Fruit fly (Drosophila melanogaster) whole organism, adult: ENCODE data around the gene CG4998.

Source experiments
- CG11617 ChIP-seq: fragments of 200-800 bp; sonication (Bioruptor generic); optimal IDR thresholded peaks from 2 replicates; lab custom pipeline; 2017; ENCODE audit warnings: mild to moderate bottlenecking, missing biosample characterization, missing genetic modification reagents, missing genetic modification characterization
- CG12768 ChIP-seq: fragments of 200-800 bp; sonication (Bioruptor generic); optimal IDR thresholded peaks from 2 replicates; lab custom pipeline; 2017; ENCODE audit warnings: missing biosample characterization, missing genetic modification characterization, mild to moderate bottlenecking, moderate library complexity, missing genetic modification reagents
- CG14711 ChIP-seq: fragments of 200-800 bp; sonication (Bioruptor generic); optimal IDR thresholded peaks from 2 replicates; lab custom pipeline; 2018; ENCODE audit warnings: missing biosample characterization, mild to moderate bottlenecking, missing genetic modification characterization, moderate library complexity
- CG1620 ChIP-seq: fragments of 200-800 bp; sonication (Bioruptor generic); optimal IDR thresholded peaks from 2 replicates; lab custom pipeline; 2016; ENCODE audit warnings: missing biosample characterization, missing genetic modification characterization
- CG33017 ChIP-seq: fragments of 200-800 bp; sonication (Bioruptor generic); optimal IDR thresholded peaks from 2 replicates; lab custom pipeline; 2018; ENCODE audit warnings: missing biosample characterization, mild to moderate bottlenecking, missing genetic modification characterization, moderate library complexity
- CG5204 ChIP-seq: fragments of 200-800 bp; sonication (Bioruptor generic); optimal IDR thresholded peaks from 2 replicates; lab custom pipeline; 2016; ENCODE audit warnings: missing biosample characterization, missing genetic modification characterization
- CG7045 ChIP-seq: fragments of 200-800 bp; sonication (Bioruptor generic); optimal IDR thresholded peaks from 2 replicates; lab custom pipeline; 2017; ENCODE audit warnings: missing biosample characterization, mild to moderate bottlenecking, missing genetic modification characterization
- CG7101 ChIP-seq: fragments of 200-800 bp; sonication (Bioruptor generic); optimal IDR thresholded peaks from 2 replicates; lab custom pipeline; 2018; ENCODE audit warnings: missing biosample characterization, mild to moderate bottlenecking, missing genetic modification characterization, moderate library complexity
- Clk ChIP-seq: fragments of 200-800 bp; sonication (Bioruptor generic); optimal IDR thresholded peaks from 2 replicates; lab custom pipeline; 2017; ENCODE audit warnings: missing biosample characterization, missing genetic modification characterization
- Crg-1 ChIP-seq: fragments of 200-800 bp; sonication (Bioruptor generic); optimal IDR thresholded peaks from 2 replicates; lab custom pipeline; 2016; ENCODE audit warnings: missing biosample characterization, missing genetic modification characterization
- Hr96 ChIP-seq: fragments of 200-800 bp; sonication (Bioruptor generic); optimal IDR thresholded peaks from 2 replicates; lab custom pipeline; 2016; ENCODE audit warnings: missing biosample characterization, missing genetic modification characterization
- Mnt ChIP-seq: fragments of 200-800 bp; sonication (Bioruptor generic); optimal IDR thresholded peaks from 2 replicates; lab custom pipeline; 2016; ENCODE audit warnings: missing biosample characterization, mild to moderate bottlenecking, missing genetic modification characterization
- bab1 ChIP-seq: fragments of 200-800 bp; sonication (Bioruptor generic); optimal IDR thresholded peaks from 3 replicates; lab custom pipeline; 2019; ENCODE audit warnings: missing biosample characterization, mild to moderate bottlenecking, missing genetic modification characterization, moderate library complexity
- cic ChIP-seq: fragments of 200-800 bp; sonication (Bioruptor generic); optimal IDR thresholded peaks from 2 replicates; lab custom pipeline; 2017; ENCODE audit warnings: missing biosample characterization, mild to moderate bottlenecking, missing genetic modification characterization, moderate library complexity
- cnc ChIP-seq, 2 experiments: fragments of >200 bp; optimal IDR thresholded peaks; 2 replicates each; lab custom pipeline; 2017
- kay ChIP-seq: fragments of 200-800 bp; sonication (Bioruptor generic); peaks from one replicate; lab custom pipeline; 2016; ENCODE audit warnings: missing biosample characterization, missing genetic modification characterization, borderline replicate concordance
- ovo ChIP-seq: fragments of 200-800 bp; sonication (Bioruptor generic); optimal IDR thresholded peaks from 2 replicates; lab custom pipeline; 2016; ENCODE audit warnings: missing biosample characterization, missing genetic modification characterization
- pad ChIP-seq: fragments of 200-800 bp; sonication (Bioruptor generic); optimal IDR thresholded peaks from 3 replicates; lab custom pipeline; 2017; ENCODE audit warnings: missing biosample characterization, missing genetic modification characterization, mild to moderate bottlenecking, moderate library complexity, missing genetic modification reagents
- tj ChIP-seq: fragments of 200-800 bp; sonication (Bioruptor generic); optimal IDR thresholded peaks from 3 replicates; lab custom pipeline; 2017; ENCODE audit warnings: missing biosample characterization, mild to moderate bottlenecking, missing genetic modification characterization, moderate library complexity
- toe ChIP-seq: fragments of 200-800 bp; sonication (Bioruptor generic); optimal IDR thresholded peaks from 2 replicates; lab custom pipeline; 2016; ENCODE audit warnings: missing biosample characterization, missing genetic modification characterization

Gene CG4998

DNA sequence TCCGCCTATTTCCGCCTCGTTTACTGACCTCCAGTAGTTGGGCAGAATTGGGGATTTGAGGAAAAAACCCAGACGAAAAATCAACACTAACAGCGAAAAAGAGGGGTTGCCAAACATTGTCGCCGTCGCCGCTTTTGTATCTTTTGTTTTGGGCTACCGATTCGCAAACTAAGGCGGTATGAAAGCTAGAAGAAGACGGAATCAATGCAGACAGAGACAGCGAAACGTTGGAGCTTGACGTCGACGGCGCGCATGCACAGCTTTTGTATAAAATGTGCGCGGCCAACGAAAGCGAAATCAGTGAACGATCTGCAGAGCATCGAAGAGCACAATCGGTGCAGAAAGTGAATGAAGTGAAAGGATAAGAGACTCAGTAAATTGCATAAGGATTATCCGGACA, at the start of gene CG4998:
Gene CG4998, plus strand, starts transcription at position 301 of the 400 bp plus-strand sequence.
- TF ChIP-seq CG7101 (tag; lab: Kevin White, UChicago) (no peak), cic (no peak), CG7045 (GFP tag; lab: Kevin White, UChicago) (no peak), ovo (GFP tag; lab: Kevin White, UChicago) (no peak), CG1620 (GFP tag; lab: Kevin White, UChicago) (no peak), Crg-1 (GFP tag; lab: Kevin White, UChicago) (no peak), Hr96 (no peak), Mnt (GFP tag; lab: Kevin White, UChicago) (no peak), CG5204 (GFP tag; lab: Kevin White, UChicago) (no peak), pad (GFP tag; lab: Kevin White, UChicago) (no peak), bab1 (GFP tag; lab: Kevin White, UChicago) (no peak), CG11617 (no peak), CG33017 (tag; lab: Kevin White, UChicago) (no peak), cnc (optimal IDR thresholded peaks at IDR 0.05; lab: Kevin White, UChicago) (no peak), Clk (GFP tag; lab: Kevin White, UChicago) (no peak), CG14711 (no peak), kay (no peak), CG12768 (GFP tag; lab: Kevin White, UChicago) (no peak)

DNA sequence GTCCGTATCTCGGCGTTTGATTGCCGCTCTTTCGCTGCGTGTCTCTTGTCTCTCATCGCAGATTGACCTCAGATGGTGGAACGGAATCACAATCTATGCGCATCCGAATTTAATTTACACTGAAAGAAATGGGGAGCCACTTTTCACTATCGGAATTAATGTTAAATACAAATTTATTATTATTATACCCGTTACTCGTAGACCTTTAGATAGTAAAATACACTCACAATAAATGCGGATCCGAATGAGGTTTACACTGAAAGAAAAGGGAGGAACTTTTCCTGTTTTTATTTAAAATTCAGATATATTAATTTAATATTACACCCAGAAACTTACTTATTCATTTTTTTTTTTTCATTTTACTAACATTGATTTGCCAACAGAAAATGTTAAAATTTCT, 49.7 kb upstream of the CG4998 start:
- TF ChIP-seq pad (GFP tag; lab: Kevin White, UChicago) (no peak), Clk (GFP tag; lab: Kevin White, UChicago) (no peak), toe (no peak)

dm6 chr3L:16290850-16291249, 48.0 kb upstream of the CG4998 start, which contains the start of gene CG13045:
TSS of gene CG13045 (minus strand) at chr3L:16290950.
- TF ChIP-seq Clk (GFP tag; lab: Kevin White, UChicago) (no peak), CG14711 (no peak), CG1620 (GFP tag; lab: Kevin White, UChicago) (no peak), Mnt (GFP tag; lab: Kevin White, UChicago) (no peak), ovo (GFP tag; lab: Kevin White, UChicago) (no peak), toe (no peak), Hr96 (no peak), cic (no peak), cnc (optimal IDR thresholded peaks at IDR 0.05; lab: Kevin White, UChicago) (no peak), CG11617 (no peak), CG5204 (GFP tag; lab: Kevin White, UChicago) (no peak), CG7045 (GFP tag; lab: Kevin White, UChicago) (no peak), CG7101 (tag; lab: Kevin White, UChicago) (no peak), bab1 (GFP tag; lab: Kevin White, UChicago) (no peak), CG33017 (tag; lab: Kevin White, UChicago) (no peak), kay (no peak)

DNA sequence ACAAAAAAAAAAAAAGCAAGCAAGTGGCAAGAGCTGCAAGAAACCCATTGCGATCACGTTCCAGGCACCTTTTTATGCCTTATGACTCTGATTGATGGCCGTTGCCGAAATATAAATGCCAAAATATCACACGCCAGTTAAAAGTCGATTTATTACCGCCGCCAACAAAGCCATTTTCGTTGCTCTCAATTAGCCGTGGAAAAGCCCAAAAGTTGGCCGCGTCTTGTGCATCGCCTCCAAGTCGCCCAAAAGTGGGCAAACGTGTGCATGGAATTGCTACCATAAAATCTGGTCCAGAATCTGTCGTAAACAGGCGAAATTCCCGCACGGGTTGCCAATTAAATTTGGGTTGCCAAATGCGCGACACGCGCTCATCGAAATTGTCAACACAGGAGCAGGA, 47.1 kb upstream of the CG4998 start:
- TF ChIP-seq toe (no peak), CG7101 (tag; lab: Kevin White, UChicago) (no peak), CG1620 (GFP tag; lab: Kevin White, UChicago) (no peak), CG7045 (GFP tag; lab: Kevin White, UChicago) (no peak), CG11617 (no peak), pad (GFP tag; lab: Kevin White, UChicago) (no peak), cnc (optimal IDR thresholded peaks at IDR 0.05; lab: Kevin White, UChicago) (no peak), CG33017 (tag; lab: Kevin White, UChicago) (no peak), CG14711 (no peak), Mnt (GFP tag; lab: Kevin White, UChicago) (no peak), CG5204 (GFP tag; lab: Kevin White, UChicago) (no peak), CG12768 (GFP tag; lab: Kevin White, UChicago) (no peak), ovo (GFP tag; lab: Kevin White, UChicago) (no peak), Crg-1 (GFP tag; lab: Kevin White, UChicago) (no peak), tj (GFP tag; lab: Kevin White, UChicago) (no peak), kay (no peak), Hr96 (no peak), Clk (GFP tag; lab: Kevin White, UChicago) (no peak), bab1 (GFP tag; lab: Kevin White, UChicago) (no peak)

dm6 chr3L:16295447-16295846, 43.4 kb upstream of the CG4998 start, which contains the start of gene CG4962:
TSS of gene CG4962 (minus strand) at chr3L:16295547.
- TF ChIP-seq CG1620 (GFP tag; lab: Kevin White, UChicago) (no peak), cnc (optimal IDR thresholded peaks at IDR 0.05; lab: Kevin White, UChicago) (no peak), cic (no peak), toe (no peak), CG7101 (tag; lab: Kevin White, UChicago) (no peak), Crg-1 (GFP tag; lab: Kevin White, UChicago) (no peak), CG5204 (GFP tag; lab: Kevin White, UChicago) (no peak), Hr96 (no peak), CG14711 (no peak), Clk (GFP tag; lab: Kevin White, UChicago) (no peak), pad (GFP tag; lab: Kevin White, UChicago) (no peak), CG11617 (no peak), CG12768 (GFP tag; lab: Kevin White, UChicago) (no peak), tj (GFP tag; lab: Kevin White, UChicago) (no peak), ovo (GFP tag; lab: Kevin White, UChicago) (no peak), CG33017 (tag; lab: Kevin White, UChicago) (no peak), Mnt (GFP tag; lab: Kevin White, UChicago) (no peak)

- no peak for TF ChIP-seq CG11617
Observed at dm6 chr3L:16301153-16301552, 37.6 kb upstream of the CG4998 start, which contains the start of gene CG4982. TSS of gene CG4982 (plus strand) at chr3L:16301453.
